Fruit fly (Drosophila melanogaster) whole organism, embryonic: ENCODE data around the gene CG31908.

Source experiments
- Abd-B ChIP-seq: fragments of 200-800 bp; sonication (Bioruptor generic); optimal IDR thresholded peaks from 2 replicates; lab custom pipeline; 2018; ENCODE audit warnings: missing biosample characterization, mild to moderate bottlenecking, missing genetic modification characterization, moderate library complexity
- Atf-2 ChIP-seq: fragments of 200-800 bp; sonication (Bioruptor generic); optimal IDR thresholded peaks from 2 replicates; lab custom pipeline; 2016; ENCODE audit warnings: missing biosample characterization, missing genetic modification characterization
- B-H1 ChIP-seq: fragments of 200-800 bp; sonication (Bioruptor generic); IDR thresholded peaks from 3 replicates; pipeline ENCODE4 v1.3.6; 2022; ENCODE audit warnings: missing biosample characterization, missing genetic modification characterization
- CG11398 ChIP-seq: fragments of 200-800 bp; sonication (Bioruptor generic); optimal IDR thresholded peaks from 2 replicates; lab custom pipeline; 2016; ENCODE audit warnings: missing biosample characterization, missing genetic modification characterization
- CG11695 ChIP-seq: fragments of 200-800 bp; sonication (Bioruptor generic); IDR thresholded peaks from 3 replicates; pipeline ENCODE4 v1.3.6; 2022; ENCODE audit warnings: missing biosample characterization, missing genetic modification characterization
- CG1233 ChIP-seq: fragments of 200-800 bp; sonication (Bioruptor generic); optimal IDR thresholded peaks from 4 replicates; lab custom pipeline; 2018; ENCODE audit warnings: missing biosample characterization, mild to moderate bottlenecking, missing genetic modification characterization
- CG12391 ChIP-seq: fragments of 200-800 bp; sonication (Bioruptor generic); optimal IDR thresholded peaks from 3 replicates; lab custom pipeline; 2018; ENCODE audit warnings: missing biosample characterization, mild to moderate bottlenecking, missing genetic modification characterization, moderate library complexity
- CG13624 ChIP-seq: fragments of 200-800 bp; sonication (Bioruptor generic); optimal IDR thresholded peaks from 2 replicates; lab custom pipeline; 2016; ENCODE audit warnings: missing biosample characterization, missing genetic modification characterization
- CG14860 ChIP-seq: fragments of 200-800 bp; sonication (Bioruptor generic); IDR thresholded peaks from 3 replicates; pipeline ENCODE4 v1.3.6; 2022; ENCODE audit warnings: missing biosample characterization, missing genetic modification characterization; ENCODE audit not compliant: partially characterized antibody
- CG15269 ChIP-seq: fragments of 200-800 bp; sonication (Bioruptor generic); optimal IDR thresholded peaks from 2 replicates; lab custom pipeline; 2018; ENCODE audit warnings: missing biosample characterization, mild to moderate bottlenecking, missing genetic modification characterization, moderate library complexity
- CG15696 ChIP-seq: fragments of 200-800 bp; sonication (Bioruptor generic); optimal IDR thresholded peaks from 2 replicates; lab custom pipeline; 2019; ENCODE audit warnings: missing biosample characterization, mild to moderate bottlenecking, missing genetic modification characterization, moderate library complexity
- CG17359 ChIP-seq: fragments of 200-800 bp; sonication (Bioruptor generic); optimal IDR thresholded peaks from 3 replicates; lab custom pipeline; 2018; ENCODE audit warnings: missing biosample characterization, mild to moderate bottlenecking, missing genetic modification characterization, moderate library complexity
- CG17829 ChIP-seq: fragments of 200-800 bp; optimal IDR thresholded peaks from 2 replicates; lab custom pipeline; 2019; ENCODE audit warnings: missing biosample characterization, mild to moderate bottlenecking, missing genetic modification characterization, moderate library complexity
- CG2678 ChIP-seq: fragments of 200-800 bp; sonication (Bioruptor generic); optimal IDR thresholded peaks from 3 replicates; lab custom pipeline; 2019; ENCODE audit warnings: missing biosample characterization, mild to moderate bottlenecking, missing genetic modification characterization, moderate library complexity
- CG34224 ChIP-seq: fragments of 200-800 bp; sonication (Bioruptor generic); IDR thresholded peaks from 3 replicates; pipeline ENCODE4 v1.3.6; 2022; ENCODE audit warnings: missing biosample characterization, missing genetic modification characterization; ENCODE audit not compliant: partially characterized antibody
- CG3838 ChIP-seq: fragments of 200-800 bp; sonication (Bioruptor generic); optimal IDR thresholded peaks from 3 replicates; lab custom pipeline; 2016; ENCODE audit warnings: missing biosample characterization, missing genetic modification characterization
- CG7928 ChIP-seq: fragments of 200-800 bp; sonication (Bioruptor generic); optimal IDR thresholded peaks from 2 replicates; lab custom pipeline; 2017; ENCODE audit warnings: missing biosample characterization, mild to moderate bottlenecking, missing genetic modification characterization
- Chrac-16 ChIP-seq: fragments of 200-800 bp; sonication (Bioruptor generic); optimal IDR thresholded peaks from 3 replicates; lab custom pipeline; 2016; ENCODE audit warnings: missing biosample characterization, missing genetic modification characterization
- Dek ChIP-seq: fragments of 200-800 bp; sonication (Bioruptor generic); optimal IDR thresholded peaks from 3 replicates; lab custom pipeline; 2019; ENCODE audit warnings: missing biosample characterization, mild to moderate bottlenecking, missing genetic modification characterization, moderate library complexity
- Dfd ChIP-seq, 2 experiments: fragments of >200 bp; optimal IDR thresholded peaks; 2 replicates each; lab custom pipeline; 2017; ENCODE audit warnings: missing biosample characterization in 2 of 2, missing genetic modification characterization in 2 of 2
- Ets65A ChIP-seq: fragments of 200-800 bp; sonication (Bioruptor generic); peaks from one replicate; lab custom pipeline; 2016; ENCODE audit warnings: missing biosample characterization, missing genetic modification characterization
- Gug ChIP-seq: fragments of 200-800 bp; sonication (Bioruptor generic); IDR thresholded peaks from 4 replicates; pipeline ENCODE4 v1.3.6; 2022; ENCODE audit warnings: missing biosample characterization, missing genetic modification characterization
- HHEX ChIP-seq: fragments of 200-800 bp; sonication (Bioruptor generic); optimal IDR thresholded peaks from 3 replicates; lab custom pipeline; 2017; ENCODE audit warnings: missing biosample characterization, mild to moderate bottlenecking, missing genetic modification characterization, missing genetic modification reagents
- HLHmδ ChIP-seq: fragments of 200-800 bp; sonication (Bioruptor generic); optimal IDR thresholded peaks from 2 replicates; lab custom pipeline; 2018; ENCODE audit warnings: missing biosample characterization, mild to moderate bottlenecking, missing genetic modification characterization, moderate library complexity
- HmgD ChIP-seq: fragments of 200-800 bp; sonication (Bioruptor generic); optimal IDR thresholded peaks from 3 replicates; lab custom pipeline; 2016; ENCODE audit warnings: missing biosample characterization, missing genetic modification characterization
- Oli ChIP-seq: fragments of 200-800 bp; sonication (Bioruptor generic); optimal IDR thresholded peaks from 2 replicates; lab custom pipeline; 2018; ENCODE audit warnings: missing biosample characterization, mild to moderate bottlenecking, missing genetic modification characterization, moderate library complexity
- Ptx1 ChIP-seq: fragments of 200-800 bp; sonication (Bioruptor generic); IDR thresholded peaks from 2 replicates; pipeline ENCODE4 v1.3.6; 2022; ENCODE audit warnings: missing biosample characterization, missing genetic modification characterization
- Sin3A ChIP-seq: fragments of >200 bp; optimal IDR thresholded peaks from 2 replicates; lab custom pipeline; 2018
- Sry-δ ChIP-seq: fragments of 200-800 bp; sonication (Bioruptor generic); optimal IDR thresholded peaks from 2 replicates; lab custom pipeline; 2016; ENCODE audit warnings: missing biosample characterization, missing genetic modification characterization
- cg ChIP-seq: fragments of 200-800 bp; sonication (Bioruptor generic); optimal IDR thresholded peaks from 3 replicates; lab custom pipeline; 2019; ENCODE audit warnings: missing biosample characterization, mild to moderate bottlenecking, missing genetic modification characterization, moderate library complexity
- chinmo ChIP-seq: fragments of 200-800 bp; sonication (Bioruptor generic); IDR thresholded peaks from 4 replicates; pipeline ENCODE4 v1.3.6; 2022; ENCODE audit warnings: missing biosample characterization, missing genetic modification characterization; ENCODE audit not compliant: partially characterized antibody
- chn ChIP-seq: fragments of 200-800 bp; sonication (Bioruptor generic); optimal IDR thresholded peaks from 2 replicates; lab custom pipeline; 2016; ENCODE audit warnings: missing biosample characterization, missing genetic modification characterization
- ci ChIP-seq: fragments of 200-800 bp; sonication (Bioruptor generic); IDR thresholded peaks from 3 replicates; pipeline ENCODE4 v1.3.6; 2022; ENCODE audit warnings: missing biosample characterization, missing genetic modification characterization
- eve ChIP-seq, 2 experiments: fragments of >200 bp; optimal IDR thresholded peaks; 2 replicates each; lab custom pipeline; 2017; ENCODE audit warnings: missing biosample characterization in 2 of 2, missing genetic modification characterization in 2 of 2
- fru ChIP-seq: fragments of >200 bp; optimal IDR thresholded peaks from 2 replicates; lab custom pipeline; 2017
- gt ChIP-seq: fragments of 200-800 bp; sonication (Bioruptor generic); IDR thresholded peaks from 2 replicates; pipeline ENCODE4 v1.3.6; 2022; ENCODE audit warnings: missing biosample characterization, missing genetic modification characterization
- hkb ChIP-seq, 2 experiments: fragments of 200-800 bp in 1 of 2; fragments of >200 bp in 1 of 2; sonication (Bioruptor generic) in 1 of 2; IDR thresholded peaks in 1 of 2; optimal IDR thresholded peaks in 1 of 2; 2 replicates each; pipeline versions ENCODE4 v1.3.6 to Lab custom; 2017 to 2022; ENCODE audit warnings: missing biosample characterization in 1 of 2, missing genetic modification characterization in 1 of 2
- inv ChIP-seq: fragments of 200-800 bp; sonication (Bioruptor generic); IDR thresholded peaks from 2 replicates; pipeline ENCODE4 v1.3.6; 2022; ENCODE audit warnings: missing biosample characterization, missing genetic modification characterization; ENCODE audit not compliant: partially characterized antibody
- ken ChIP-seq: fragments of 200-800 bp; sonication (Bioruptor generic); IDR thresholded peaks from 3 replicates; pipeline ENCODE4 v1.3.6; 2022; ENCODE audit warnings: missing biosample characterization, missing genetic modification characterization
- nom ChIP-seq: fragments of 200-800 bp; sonication (Bioruptor generic); optimal IDR thresholded peaks from 2 replicates; lab custom pipeline; 2017; ENCODE audit warnings: missing biosample characterization, missing genetic modification characterization, mild to moderate bottlenecking, moderate library complexity, missing genetic modification reagents
- oc ChIP-seq: fragments of 200-800 bp; sonication (Bioruptor generic); optimal IDR thresholded peaks from 2 replicates; lab custom pipeline; 2018; ENCODE audit warnings: missing biosample characterization, mild to moderate bottlenecking, missing genetic modification characterization, moderate library complexity
- peb ChIP-seq: fragments of 200-800 bp; sonication (Bioruptor generic); IDR thresholded peaks from 2 replicates; pipeline ENCODE4 v1.3.6; 2022; ENCODE audit warnings: missing biosample characterization, missing genetic modification characterization
- pnt ChIP-seq: fragments of 200-800 bp; sonication (Bioruptor generic); optimal IDR thresholded peaks from 3 replicates; lab custom pipeline; 2016; ENCODE audit warnings: missing biosample characterization, missing genetic modification characterization
- salm ChIP-seq: fragments of 200-800 bp; sonication (Bioruptor generic); optimal IDR thresholded peaks from 2 replicates; lab custom pipeline; 2018; ENCODE audit warnings: missing biosample characterization, mild to moderate bottlenecking, missing genetic modification characterization
- sug ChIP-seq: fragments of 200-800 bp; optimal IDR thresholded peaks from 2 replicates; lab custom pipeline; 2019; ENCODE audit warnings: missing biosample characterization, mild to moderate bottlenecking, missing genetic modification characterization, moderate library complexity
- tio ChIP-seq: fragments of 200-800 bp; sonication (Bioruptor generic); optimal IDR thresholded peaks from 2 replicates; lab custom pipeline; 2017; ENCODE audit warnings: missing biosample characterization, missing genetic modification characterization, inconsistent platforms
- tna ChIP-seq: fragments of 200-800 bp; sonication (Bioruptor generic); IDR thresholded peaks from 2 replicates; pipeline ENCODE4 v1.3.6; 2022; ENCODE audit warnings: missing biosample characterization, missing genetic modification characterization; ENCODE audit not compliant: partially characterized antibody
- trem ChIP-seq: fragments of 200-800 bp; optimal IDR thresholded peaks from 3 replicates; lab custom pipeline; 2019; ENCODE audit warnings: missing biosample characterization, mild to moderate bottlenecking, missing genetic modification characterization, moderate library complexity
- zen2 ChIP-seq: fragments of 200-800 bp; sonication (Bioruptor generic); IDR thresholded peaks from 3 replicates; pipeline ENCODE4 v1.3.6; 2022; ENCODE audit warnings: missing biosample characterization, missing genetic modification characterization; ENCODE audit not compliant: partially characterized antibody

CG31908 gene

DNA sequence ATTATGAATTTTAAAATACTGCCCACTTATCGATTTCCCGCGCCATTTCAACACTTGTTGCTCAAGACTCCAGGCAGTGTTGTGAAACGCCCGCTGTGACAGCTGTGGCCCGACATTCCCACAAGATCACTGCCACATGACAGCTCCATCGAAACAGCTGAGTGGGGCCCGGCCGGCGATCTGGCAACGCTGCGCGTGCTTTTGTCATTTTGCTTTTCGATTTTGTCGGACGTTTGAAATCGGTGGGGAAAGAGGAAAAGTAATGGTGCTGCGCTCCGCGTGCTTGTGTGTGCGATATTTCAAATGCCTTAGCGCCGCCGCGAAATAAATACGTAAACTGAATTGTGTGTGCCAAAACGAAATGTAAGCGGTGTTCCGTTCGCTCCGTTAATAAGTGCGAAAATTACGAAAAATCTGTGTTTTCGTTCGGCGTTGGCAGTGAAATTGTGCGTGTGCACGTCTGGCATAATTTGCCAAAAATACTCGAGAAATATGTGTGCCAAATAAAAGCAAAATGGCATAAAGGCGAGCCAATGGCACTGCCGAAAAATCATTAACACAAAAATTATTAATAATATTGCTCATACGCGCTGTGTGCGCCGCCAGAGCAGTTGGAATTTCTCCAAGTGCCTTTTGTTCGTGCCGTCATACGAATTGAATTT is 15.1 kb upstream of the CG31908 start (continued):
- TF ChIP-seq Chrac-16 (no peak), Atf-2 (GFP tag; lab: Kevin White, UChicago) (no peak), Gug (GFP tag; lab: Robert Waterston, UW) (peak; percentile 59; the same call in 3 of the 4 replicates), tna (GFP tag; lab: Robert Waterston, UW) (no peak), hkb (optimal IDR thresholded peaks at IDR 0.05; lab: Kevin White, UChicago) (no peak), hkb (GFP tag; IDR thresholded peaks at IDR 0.05; lab: Robert Waterston, UW) (peak; percentile 25; the same call in 1 of the 2 replicates), Sin3A (lab: Kevin White, UChicago) (peak; percentile 44), HHEX (peak; percentile 51), Dek (tag; lab: Kevin White, UChicago) (peak; percentile 23), sug (tag; lab: Kevin White, UChicago) (peak; percentile 53), CG3838 (GFP tag; lab: Kevin White, UChicago) (no peak), Ets65A (GFP tag; lab: Kevin White, UChicago) (peak; percentile 68), Ptx1 (GFP tag; lab: Robert Waterston, UW) (peak; percentile 68), peb (GFP tag; lab: Robert Waterston, UW) (no peak), ci (GFP tag; lab: Robert Waterston, UW) (peak; percentile 89), salm (tag; lab: Kevin White, UChicago) (no peak), Oli (tag; lab: Kevin White, UChicago) (peak; percentile 17), gt (GFP tag; lab: Robert Waterston, UW) (no peak), CG1233 (GFP tag; lab: Kevin White, UChicago) (peak; percentile 43), CG34224 (GFP tag; lab: Robert Waterston, UW) (peak; percentile 71), CG15269 (tag; lab: Kevin White, UChicago) (peak; percentile 23), tio (GFP tag; lab: Kevin White, UChicago) (no peak), HLHmδ (GFP tag; lab: Kevin White, UChicago) (peak; percentile 84), CG14860 (GFP tag; lab: Robert Waterston, UW) (peak; percentile 29; the same call in 1 of the 3 replicates), CG2678 (tag; lab: Kevin White, UChicago) (peak; percentile 49), CG17829 (tag; lab: Kevin White, UChicago) (peak; percentile 41), Sry-δ (GFP tag; lab: Kevin White, UChicago) (peak; percentile 72), CG11695 (peak; percentile 53; the same call in 1 of the 3 replicates), Dfd (GFP tag; optimal IDR thresholded peaks at IDR 0.05; lab: Kevin White, UChicago) (no peak), chinmo (peak; percentile 92; the same call in 2 of the 4 replicates), nom (GFP tag; lab: Kevin White, UChicago) (peak; percentile 31), trem (peak; percentile 61), CG13624 (GFP tag; lab: Kevin White, UChicago) (peak; percentile 48), B-H1 (GFP tag; lab: Robert Waterston, UW) (peak; percentile 34; the same call in 2 of the 3 replicates), CG15696 (tag; lab: Kevin White, UChicago) (no peak), CG17359 (tag; lab: Kevin White, UChicago) (no peak), ken (GFP tag; lab: Robert Waterston, UW) (peak; percentile 66; the same call in 2 of the 3 replicates), zen2 (GFP tag; lab: Robert Waterston, UW) (peak; percentile 49), Abd-B (GFP tag; lab: Kevin White, UChicago) (no peak), oc (tag; lab: Kevin White, UChicago) (no peak), cg (GFP tag; lab: Kevin White, UChicago) (peak; percentile 47), pnt (no peak), fru (lab: Kevin White, UChicago) (no peak), CG11398 (GFP tag; lab: Kevin White, UChicago) (peak; percentile 23), chn (GFP tag; lab: Kevin White, UChicago) (peak; percentile 45), CG12391 (peak; percentile 52), inv (GFP tag; lab: Robert Waterston, UW) (peak; percentile 47; the same call in 1 of the 2 replicates), eve (GFP tag; optimal IDR thresholded peaks at IDR 0.05; lab: Kevin White, UChicago) (peak in 1 of 2 experiments; percentile 83), HmgD (GFP tag; lab: Kevin White, UChicago) (peak; percentile 78), CG7928 (peak; percentile 39)
